Worm (Caenorhabditis elegans) whole organism, midembryonic: ENCODE data around the gene mpst-4.

ENCODE experiments used
- T22C8.4 ChIP-seq: fragments of 200-800 bp; sonication (Bioruptor generic); IDR thresholded peaks from 2 replicates; pipeline ENCODE4 v1.3.6; 2022; ENCODE audit warnings: missing genetic modification characterization, missing compliant biosample characterization
- cog-1 ChIP-seq: sonication (generic microtip); optimal IDR thresholded peaks from 2 replicates; lab custom pipeline; 2016; ENCODE audit warnings: missing genetic modification characterization, missing compliant biosample characterization
- flt-1 ChIP-seq: fragments of 200-800 bp; sonication (Bioruptor generic); IDR thresholded peaks from 2 replicates; pipeline ENCODE4 v1.3.6; 2022; ENCODE audit warnings: missing genetic modification characterization, missing compliant biosample characterization
- klf-2 ChIP-seq: fragments of 200-800 bp; sonication (Bioruptor generic); conservative IDR thresholded peaks from 2 replicates; pipeline ENCODE4 v1.3.6; 2022; ENCODE audit warnings: missing genetic modification reagents, missing genetic modification characterization, missing compliant biosample characterization
- med-1 ChIP-seq: sonication (generic microtip); optimal IDR thresholded peaks from 2 replicates; lab custom pipeline; 2017; ENCODE audit warnings: missing genetic modification characterization, mild to moderate bottlenecking, missing compliant biosample characterization, antibody characterized with exemption, missing genetic modification reagents; ENCODE audit not compliant: insufficient read depth
- ref-1 ChIP-seq: fragments of 200-800 bp; sonication (Bioruptor generic); conservative IDR thresholded peaks from 2 replicates; pipeline ENCODE4 v1.3.6; 2022; ENCODE audit warnings: missing genetic modification reagents, missing genetic modification characterization, missing compliant biosample characterization
- tab-1 ChIP-seq: fragments of 200-800 bp; sonication (Bioruptor generic); IDR thresholded peaks from 2 replicates; pipeline ENCODE4 v1.3.6; 2022; ENCODE audit warnings: missing genetic modification characterization, missing compliant biosample characterization
- ztf-23 ChIP-seq: fragments of 200-800 bp; sonication (Bioruptor generic); IDR thresholded peaks from 2 replicates; pipeline ENCODE4 v1.3.6; 2022; ENCODE audit warnings: missing genetic modification reagents, missing genetic modification characterization, missing compliant biosample characterization
- ztf-29 ChIP-seq: fragments of 200-800 bp; sonication (Bioruptor generic); IDR thresholded peaks from 2 replicates; pipeline ENCODE4 v1.3.6; 2022; ENCODE audit warnings: missing genetic modification reagents, missing genetic modification characterization, missing compliant biosample characterization

DNA sequence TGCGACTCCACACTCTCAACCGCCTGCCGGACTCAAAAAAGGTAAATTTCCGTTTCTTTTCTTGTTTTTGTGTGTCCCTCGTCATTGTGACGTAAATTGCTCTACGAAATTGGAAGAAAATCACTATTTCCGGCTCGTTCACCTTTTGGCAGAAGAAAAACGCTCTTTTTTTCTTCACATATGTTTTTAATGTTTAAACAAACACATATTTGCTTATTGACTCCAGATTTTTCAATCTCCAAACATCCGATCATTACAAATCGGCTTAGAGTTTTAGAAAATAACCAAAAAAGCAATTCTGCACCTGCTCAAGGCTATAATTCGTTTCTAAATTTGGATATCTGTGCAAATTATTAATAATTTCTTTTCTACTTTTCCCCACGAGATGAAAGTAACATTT lies 42.6 kb upstream of the mpst-4 start:
- TF ChIP-seq flt-1 (GFP tag; lab: Robert Waterston, UW): no peak
- TF ChIP-seq med-1 (GFP tag; lab: Kevin White, UChicago): no peak
- TF ChIP-seq klf-2 (GFP tag; lab: Robert Waterston, UW): no peak
- TF ChIP-seq cog-1 (tag; lab: Kevin White, UChicago): no peak
- TF ChIP-seq ref-1: no peak
- no peak for TF ChIP-seq T22C8.4 (GFP tag; lab: Robert Waterston, UW)
- no peak for TF ChIP-seq tab-1 (GFP tag; lab: Robert Waterston, UW)
- no peak for TF ChIP-seq ztf-29 (GFP tag; lab: Robert Waterston, UW)
- TF ChIP-seq ztf-23 (GFP tag; lab: Robert Waterston, UW): no peak
